Fruit fly (Drosophila melanogaster): Measurements from ENCODE around the gene CAH8.

The CAH8 gene

dm6 chr3R:22362218-22362907 lies 27.2 kb downstream of the CAH8 start, which contains the start of the genes JMJD6, CG7071 and Muted (continued):
- TF ChIP-seq pfk (GFP tag; optimal IDR thresholded peaks at IDR 0.05) (peak; percentile 97), Oli (tag; optimal IDR thresholded peaks at IDR 0.05) (peak; percentile 82), CG9609 (GFP tag; optimal IDR thresholded peaks at IDR 0.05) (peak; percentile 83), BtbVII (GFP tag; optimal IDR thresholded peaks at IDR 0.05) (peak; percentile 85), hkb (optimal IDR thresholded peaks at IDR 0.05) (peak; percentile 58), hkb (GFP tag; IDR thresholded peaks at IDR 0.05) (peak; percentile 90), NC2β (GFP tag; optimal IDR thresholded peaks at IDR 0.05) (peak; percentile 84), D19B (GFP tag; optimal IDR thresholded peaks at IDR 0.05) (peak; percentile 76), eve (GFP tag; optimal IDR thresholded peaks at IDR 0.05) (no peak), Tbp (GFP tag; optimal IDR thresholded peaks at IDR 0.05) (peak; percentile 42), tx (GFP tag; optimal IDR thresholded peaks at IDR 0.05) (peak; percentile 91), ham (GFP tag; IDR thresholded peaks at IDR 0.05) (peak; percentile 59; the same call in 1 of the 2 replicates), HLH3B (GFP tag; IDR thresholded peaks at IDR 0.05) (peak; percentile 92), jing (GFP tag; optimal IDR thresholded peaks at IDR 0.05) (peak; percentile 69), CG15073 (GFP tag; optimal IDR thresholded peaks at IDR 0.05) (no peak), CG30403 (GFP tag; optimal IDR thresholded peaks at IDR 0.05) (peak; percentile 96), Jarid2 (GFP tag; optimal IDR thresholded peaks at IDR 0.05) (peak; percentile 41), sd (tag; optimal IDR thresholded peaks at IDR 0.05) (peak; percentile 73), cwo (GFP tag; optimal IDR thresholded peaks at IDR 0.05) (peak; percentile 77), CG14441 (GFP tag; IDR thresholded peaks at IDR 0.05) (peak; percentile 92), Rx (GFP tag; IDR thresholded peaks at IDR 0.05) (peak; percentile 90), knrl (GFP tag; IDR thresholded peaks at IDR 0.05; ENCODE audit: partially characterized antibody) (peak; percentile 86), cad (GFP tag; optimal IDR thresholded peaks at IDR 0.05) (no peak), HHEX (GFP tag; optimal IDR thresholded peaks at IDR 0.05) (peak; percentile 87), lmd (GFP tag; IDR thresholded peaks at IDR 0.05) (peak; percentile 91), H2.0 (GFP tag; IDR thresholded peaks at IDR 0.05) (peak; percentile 85), amos (GFP tag; IDR thresholded peaks at IDR 0.05; ENCODE audit: partially characterized antibody) (peak; percentile 69), CG12219 (GFP tag; optimal IDR thresholded peaks at IDR 0.05) (peak; percentile 71), gcm (GFP tag; optimal IDR thresholded peaks at IDR 0.05) (peak; percentile 88), Ada2b (GFP tag; IDR thresholded peaks at IDR 0.05) (peak; percentile 89), CG1529 (GFP tag; optimal IDR thresholded peaks at IDR 0.05) (peak; percentile 76), ato (GFP tag; IDR thresholded peaks at IDR 0.05; ENCODE audit: partially characterized antibody) (peak; percentile 58; the same call in 1 of the 2 replicates), CG12236 (GFP tag; optimal IDR thresholded peaks at IDR 0.05) (peak; percentile 57), B-H1 (GFP tag; IDR thresholded peaks at IDR 0.05) (peak; percentile 86), CG6689 (GFP tag; IDR thresholded peaks at IDR 0.05) (peak; percentile 92), nom (GFP tag; optimal IDR thresholded peaks at IDR 0.05) (peak; percentile 78), grau (tag; optimal IDR thresholded peaks at IDR 0.05) (peak; percentile 83), Med (GFP tag) (peak; percentile 98), gro (GFP tag; optimal IDR thresholded peaks at IDR 0.05) (peak; percentile 93), Dll (GFP tag; IDR thresholded peaks at IDR 0.05; ENCODE audit: partially characterized antibody) (peak; percentile 95), HLH54F (GFP tag; optimal IDR thresholded peaks at IDR 0.05) (peak; percentile 95), salm (tag; optimal IDR thresholded peaks at IDR 0.05) (peak; percentile 78), Side (GFP tag; optimal IDR thresholded peaks at IDR 0.05) (peak; percentile 79), CG15011 (GFP tag; optimal IDR thresholded peaks at IDR 0.05) (peak; percentile 71), ac (GFP tag; optimal IDR thresholded peaks at IDR 0.05) (peak; percentile 52), CG33557 (GFP tag; optimal IDR thresholded peaks at IDR 0.05) (peak; percentile 89), CG3995 (GFP tag; optimal IDR thresholded peaks at IDR 0.05) (peak; percentile 71), so (GFP tag; IDR thresholded peaks at IDR 0.05) (peak; percentile 90), CG12299 (tag; optimal IDR thresholded peaks at IDR 0.05) (peak; percentile 91), hth (optimal IDR thresholded peaks at IDR 0.05) (no peak)

Data from whole organism, embryonic.